Worm (Caenorhabditis elegans) whole organism, young adult: ENCODE measurements around the gene C51E3.6.

Source experiments
- B0261.1 ChIP-seq: sonication (generic microtip); optimal IDR thresholded peaks from 2 replicates; lab custom pipeline; 2016; ENCODE audit warnings: mild to moderate bottlenecking, missing genetic modification characterization, moderate library complexity, missing compliant biosample characterization
- B0336.3 ChIP-seq: fragments of 200-800 bp; sonication (Bioruptor generic); IDR thresholded peaks from 2 replicates; pipeline ENCODE4 v1.3.6; 2022; ENCODE audit warnings: missing genetic modification characterization, missing compliant biosample characterization
- C06A6.2 ChIP-seq: fragments of 200-800 bp; sonication (Bioruptor generic); conservative IDR thresholded peaks from 2 replicates; pipeline ENCODE4 v1.3.6; 2022; ENCODE audit warnings: missing genetic modification characterization, missing compliant biosample characterization
- C17E4.6 ChIP-seq: fragments of 200-800 bp; sonication (Bioruptor generic); IDR thresholded peaks from 2 replicates; pipeline ENCODE4 v1.3.6; 2022; ENCODE audit warnings: missing genetic modification reagents, missing genetic modification characterization, missing compliant biosample characterization
- D2030.7 ChIP-seq: fragments of 200-800 bp; sonication (Bioruptor generic); IDR thresholded peaks from 2 replicates; pipeline ENCODE4 v1.3.6; 2022; ENCODE audit warnings: missing genetic modification reagents, missing genetic modification characterization, missing compliant biosample characterization
- F33H1.4 ChIP-seq: fragments of 200-800 bp; sonication (Bioruptor generic); IDR thresholded peaks from 2 replicates; pipeline ENCODE4 v1.3.6; 2022; ENCODE audit warnings: missing genetic modification reagents, missing genetic modification characterization, missing compliant biosample characterization
- F37B4.10 ChIP-seq: fragments of 200-800 bp; sonication (Bioruptor generic); IDR thresholded peaks from 2 replicates; pipeline ENCODE4 v1.3.6; 2022; ENCODE audit warnings: missing genetic modification characterization, missing compliant biosample characterization
- F39B2.1 ChIP-seq: fragments of 200-800 bp; sonication (Bioruptor generic); IDR thresholded peaks from 2 replicates; pipeline ENCODE4 v1.3.6; 2022; ENCODE audit warnings: missing genetic modification reagents, missing genetic modification characterization, missing compliant biosample characterization
- F57C9.4 ChIP-seq: sonication (generic microtip); optimal IDR thresholded peaks from 2 replicates; lab custom pipeline; 2017; ENCODE audit warnings: mild to moderate bottlenecking, missing genetic modification characterization, missing compliant biosample characterization
- T26A5.8 ChIP-seq: sonication (generic microtip); optimal IDR thresholded peaks from 2 replicates; lab custom pipeline; 2016; ENCODE audit warnings: missing genetic modification characterization, missing compliant biosample characterization
- aptf-3 ChIP-seq: fragments of 200-800 bp; sonication (Bioruptor generic); IDR thresholded peaks from 2 replicates; pipeline ENCODE4 v1.3.6; 2022; ENCODE audit warnings: missing genetic modification characterization, missing compliant biosample characterization
- athp-1 ChIP-seq: sonication (generic microtip); optimal IDR thresholded peaks from 2 replicates; lab custom pipeline; 2017; ENCODE audit warnings: mild to moderate bottlenecking, missing genetic modification characterization, missing compliant biosample characterization
- attf-3 ChIP-seq: fragments of 200-800 bp; sonication (Bioruptor generic); conservative IDR thresholded peaks from 2 replicates; pipeline ENCODE4 v1.3.6; 2022; ENCODE audit warnings: missing genetic modification reagents, missing genetic modification characterization, missing compliant biosample characterization
- attf-5 ChIP-seq: fragments of 200-800 bp; sonication (Bioruptor generic); optimal IDR thresholded peaks from 2 replicates; lab custom pipeline; 2018; ENCODE audit warnings: mild to moderate bottlenecking, missing genetic modification characterization, missing compliant biosample characterization
- attf-6 ChIP-seq: fragments of 200-800 bp; sonication (Bioruptor generic); IDR thresholded peaks from 2 replicates; pipeline ENCODE4 v1.3.6; 2022; ENCODE audit warnings: missing genetic modification reagents, missing genetic modification characterization, missing compliant biosample characterization
- bed-1 ChIP-seq: fragments of 200-800 bp; sonication (Bioruptor generic); IDR thresholded peaks from 2 replicates; pipeline ENCODE4 v1.3.6; 2022; ENCODE audit warnings: missing genetic modification reagents, missing genetic modification characterization, missing compliant biosample characterization
- bed-2 ChIP-seq: fragments of 200-800 bp; sonication (Bioruptor generic); IDR thresholded peaks from 2 replicates; pipeline ENCODE4 v1.3.6; 2022; ENCODE audit warnings: missing genetic modification reagents, missing genetic modification characterization, missing compliant biosample characterization
- cebp-1 ChIP-seq, 2 experiments: fragments of 200-800 bp in 1 of 2; sonication (Bioruptor generic) in 1 of 2; sonication (generic microtip) in 1 of 2; IDR thresholded peaks in 1 of 2; optimal IDR thresholded peaks in 1 of 2; 2 replicates each; pipeline versions ENCODE4 v1.3.6 to Lab custom; 2017 to 2022; ENCODE audit warnings: missing compliant biosample characterization in 2 of 2, missing genetic modification characterization in 2 of 2, mild to moderate bottlenecking in 1 of 2, missing genetic modification reagents in 1 of 2, moderate library complexity in 1 of 2
- ceh-100 ChIP-seq: fragments of 200-800 bp; sonication (Bioruptor generic); IDR thresholded peaks from 2 replicates; pipeline ENCODE4 v1.3.6; 2022; ENCODE audit warnings: missing genetic modification reagents, missing genetic modification characterization, missing compliant biosample characterization
- ceh-79 ChIP-seq: sonication (generic microtip); optimal IDR thresholded peaks from 2 replicates; lab custom pipeline; 2017; ENCODE audit warnings: mild to moderate bottlenecking, missing genetic modification characterization, missing compliant biosample characterization
- chd-7 ChIP-seq: sonication (generic microtip); optimal IDR thresholded peaks from 2 replicates; lab custom pipeline; 2016; ENCODE audit warnings: mild to moderate bottlenecking, missing genetic modification characterization, moderate library complexity, missing compliant biosample characterization
- dpff-1 ChIP-seq: sonication (generic microtip); optimal IDR thresholded peaks from 2 replicates; lab custom pipeline; 2017; ENCODE audit warnings: mild to moderate bottlenecking, missing genetic modification characterization, missing compliant biosample characterization
- dpl-1 ChIP-seq: fragments of 150-350 bp; optimal IDR thresholded peaks from 2 replicates; lab custom pipeline; 2014; ENCODE audit warnings: missing biosample characterization, missing genetic modification reagents, missing genetic modification characterization
- egl-18 ChIP-seq: fragments of 200-800 bp; sonication (Bioruptor generic); IDR thresholded peaks from 2 replicates; pipeline ENCODE4 v1.3.6; 2022; ENCODE audit warnings: missing genetic modification reagents, missing genetic modification characterization, missing compliant biosample characterization
- egl-44 ChIP-seq: fragments of 200-800 bp; sonication (Bioruptor generic); IDR thresholded peaks from 2 replicates; pipeline ENCODE4 v1.3.6; 2022; ENCODE audit warnings: missing genetic modification reagents, missing genetic modification characterization, missing compliant biosample characterization
- egrh-3 ChIP-seq: fragments of 200-800 bp; sonication (Bioruptor generic); IDR thresholded peaks from 2 replicates; pipeline ENCODE4 v1.3.6; 2022; ENCODE audit warnings: missing genetic modification reagents, missing genetic modification characterization, missing compliant biosample characterization
- ekl-4 ChIP-seq: fragments of 200-800 bp; sonication (Bioruptor generic); IDR thresholded peaks from 2 replicates; pipeline ENCODE4 v1.3.6; 2022; ENCODE audit warnings: missing genetic modification reagents, missing genetic modification characterization, missing compliant biosample characterization
- ets-4 ChIP-seq: fragments of 200-800 bp; sonication (Bioruptor generic); optimal IDR thresholded peaks from 2 replicates; lab custom pipeline; 2018; ENCODE audit warnings: mild to moderate bottlenecking, missing genetic modification characterization, missing compliant biosample characterization
- hrde-1 ChIP-seq: sonication (generic microtip); optimal IDR thresholded peaks from 2 replicates; lab custom pipeline; 2016; ENCODE audit warnings: missing genetic modification characterization, mild to moderate bottlenecking, missing compliant biosample characterization, moderate library complexity, missing genotype, missing genetic modification reagents, borderline replicate concordance
- hsf-1 ChIP-seq: fragments of 200-800 bp; sonication (Bioruptor generic); IDR thresholded peaks from 2 replicates; pipeline ENCODE4 v1.3.6; 2022; ENCODE audit warnings: missing genetic modification reagents, missing genetic modification characterization, missing compliant biosample characterization
- let-526 ChIP-seq: fragments of 200-800 bp; sonication (Bioruptor generic); IDR thresholded peaks from 2 replicates; pipeline ENCODE4 v1.3.6; 2022; ENCODE audit warnings: missing genetic modification reagents, missing genetic modification characterization, missing compliant biosample characterization
- madf-6 ChIP-seq: fragments of 200-800 bp; sonication (Bioruptor generic); IDR thresholded peaks from 2 replicates; pipeline ENCODE4 v1.3.6; 2022; ENCODE audit warnings: missing genetic modification reagents, missing genetic modification characterization, missing compliant biosample characterization
- mxl-1 ChIP-seq: sonication (generic microtip); optimal IDR thresholded peaks from 2 replicates; lab custom pipeline; 2016; ENCODE audit warnings: missing genetic modification characterization, missing compliant biosample characterization
- nfya-2 ChIP-seq: fragments of 200-800 bp; sonication (Bioruptor generic); IDR thresholded peaks from 2 replicates; pipeline ENCODE4 v1.3.6; 2022; ENCODE audit warnings: missing genetic modification reagents, missing genetic modification characterization, missing compliant biosample characterization
- nhr-80 ChIP-seq: sonication (generic microtip); optimal IDR thresholded peaks from 2 replicates; lab custom pipeline; 2016; ENCODE audit warnings: missing genetic modification characterization, missing compliant biosample characterization
- pbrm-1 ChIP-seq: fragments of 200-800 bp; sonication (Bioruptor generic); IDR thresholded peaks from 2 replicates; pipeline ENCODE4 v1.3.6; 2022; ENCODE audit warnings: missing genetic modification reagents, missing genetic modification characterization, missing compliant biosample characterization
- rec-8 ChIP-seq, 2 experiments: sonication (generic microtip); optimal IDR thresholded peaks; 2 replicates each; lab custom pipeline; 2016; ENCODE audit warnings: mild to moderate bottlenecking in 2 of 2, missing genetic modification characterization in 2 of 2, missing genetic modification reagents in 2 of 2, missing genotype in 2 of 2, missing biosample characterization in 1 of 2, missing compliant biosample characterization in 1 of 2, moderate library complexity in 1 of 2
- repo-1 ChIP-seq: sonication (generic microtip); optimal IDR thresholded peaks from 2 replicates; lab custom pipeline; 2017; ENCODE audit warnings: mild to moderate bottlenecking, missing genetic modification characterization, missing compliant biosample characterization
- rpc-1 ChIP-seq, 2 experiments: fragments of 150-350 bp in 1 of 2; sonication (generic microtip) in 1 of 2; optimal IDR thresholded peaks; 2 replicates each; lab custom pipeline; 2014 to 2018; ENCODE audit warnings: missing biosample characterization in 1 of 2, missing genetic modification characterization in 1 of 2, missing genetic modification reagents in 1 of 2, missing genotype in 1 of 2
- somi-1 ChIP-seq: fragments of 200-800 bp; sonication (Bioruptor generic); optimal IDR thresholded peaks from 2 replicates; lab custom pipeline; 2018; ENCODE audit warnings: mild to moderate bottlenecking, missing genetic modification characterization, missing compliant biosample characterization
- tbp1 ChIP-seq: fragments of 200-800 bp; sonication (Bioruptor generic); optimal IDR thresholded peaks from 2 replicates; lab custom pipeline; 2018; ENCODE audit warnings: mild to moderate bottlenecking, missing genetic modification characterization, missing compliant biosample characterization
- tlf-1 ChIP-seq: fragments of 200-800 bp; sonication (Bioruptor generic); optimal IDR thresholded peaks from 2 replicates; lab custom pipeline; 2018; ENCODE audit warnings: mild to moderate bottlenecking, missing genetic modification characterization, missing compliant biosample characterization
- ztf-18 ChIP-seq: sonication (generic microtip); optimal IDR thresholded peaks from 2 replicates; lab custom pipeline; 2016; ENCODE audit warnings: missing genotype, mild to moderate bottlenecking, missing genetic modification characterization, missing compliant biosample characterization
- ztf-28 ChIP-seq: fragments of 200-800 bp; sonication (Bioruptor generic); IDR thresholded peaks from 2 replicates; pipeline ENCODE4 v1.3.6; 2022; ENCODE audit warnings: missing genetic modification reagents, missing genetic modification characterization, missing compliant biosample characterization
- ztf-3 ChIP-seq: fragments of 200-800 bp; sonication (Bioruptor generic); optimal IDR thresholded peaks from 2 replicates; lab custom pipeline; 2018; ENCODE audit warnings: mild to moderate bottlenecking, missing genetic modification characterization, missing compliant biosample characterization

C51E3.6 gene

ce11 chrV:10206502-10206901 lies 40.2 kb upstream of the C51E3.6 start, which contains the start of gene rpc-25:
Gene rpc-25, minus strand, starts transcription at chrV:10206602.
- TF ChIP-seq hrde-1 (tag; lab: Kevin White, UChicago) (peak; percentile 19), madf-6 (GFP tag; lab: Robert Waterston, UW) (0 out of 2 replicates have a peak, but pooled peaks have one; percentile 24), ztf-18 (no peak)

ce11 chrV:10205483-10205882 lies 39.2 kb upstream of the C51E3.6 start, which contains the start of gene ZK856.16:
Gene ZK856.16, minus strand, starts transcription at chrV:10205583.
- TF ChIP-seq T26A5.8 (tag; lab: Kevin White, UChicago) = no peak
- TF ChIP-seq B0261.1 = no peak
- no peak for TF ChIP-seq ztf-28
- TF ChIP-seq ztf-18 = no peak
- TF ChIP-seq mxl-1 = no peak
- no peak for TF ChIP-seq rpc-1 (optimal IDR thresholded peaks at IDR 0.05; lab: Kevin White, UChicago)
- TF ChIP-seq rpc-1 (tag; optimal IDR thresholded peaks at IDR 0.05; lab: Kevin White, UChicago) = no peak
- TF ChIP-seq C06A6.2 (GFP tag; lab: Robert Waterston, UW) = no peak
- no peak for TF ChIP-seq attf-6
- TF ChIP-seq pbrm-1 (GFP tag; lab: Robert Waterston, UW) = no peak
- no peak for TF ChIP-seq D2030.7 (GFP tag; lab: Robert Waterston, UW)
- no peak for TF ChIP-seq F37B4.10 (GFP tag; lab: Robert Waterston, UW)
- TF ChIP-seq ekl-4 = no peak
- no peak for TF ChIP-seq athp-1

DNA sequence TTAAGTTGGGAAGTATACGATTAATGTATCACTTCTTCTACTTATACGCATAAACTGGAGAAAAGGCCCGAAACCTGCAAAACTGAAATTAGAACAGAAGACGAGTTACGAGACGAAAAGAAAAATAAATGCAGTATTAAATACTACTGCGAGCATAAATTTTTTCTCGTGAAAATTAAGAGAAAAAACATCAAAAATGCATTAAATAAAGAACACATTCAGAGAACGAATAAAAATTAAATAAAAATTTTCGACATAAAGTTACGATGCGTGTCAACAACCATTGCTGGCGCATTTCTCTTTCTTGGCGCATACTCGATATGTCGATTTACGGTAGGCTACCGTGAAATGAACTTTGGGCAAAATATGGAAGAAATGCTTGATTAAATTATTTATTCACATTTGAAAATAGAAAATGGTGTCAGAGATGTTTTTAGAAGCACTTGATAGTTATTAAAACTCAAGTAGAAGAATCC lies 38.6 kb upstream of the C51E3.6 start, which contains the start of the genes ZK856.19 and ZK856.11:
Gene ZK856.19 (minus strand): TSS at position 51 of the 476 bp plus-strand sequence.
Gene ZK856.11 (minus strand): TSS at position 76 of the 476 bp plus-strand sequence.
- TF ChIP-seq madf-6 (GFP tag; lab: Robert Waterston, UW) = peak; percentile 24; the same call in 1 of the 2 replicates
- no peak for TF ChIP-seq egrh-3 (GFP tag; lab: Robert Waterston, UW)
- no peak for TF ChIP-seq dpl-1 (GFP tag; lab: Kevin White, UChicago)
- TF ChIP-seq hrde-1 (tag; lab: Kevin White, UChicago) = peak; percentile 0
- TF ChIP-seq ztf-3 (GFP tag; lab: Kevin White, UChicago) = no peak
- TF ChIP-seq ets-4 (GFP tag; lab: Kevin White, UChicago) = no peak
- TF ChIP-seq nhr-80 (tag; lab: Kevin White, UChicago) = peak; percentile 11
- TF ChIP-seq F39B2.1 (GFP tag; lab: Robert Waterston, UW) = no peak
- TF ChIP-seq aptf-3 = no peak
- no peak for TF ChIP-seq rpc-1 (optimal IDR thresholded peaks at IDR 0.05; lab: Kevin White, UChicago)
- TF ChIP-seq rpc-1 (tag; optimal IDR thresholded peaks at IDR 0.05; lab: Kevin White, UChicago) = no peak
- peak; percentile 44 for TF ChIP-seq tbp1 (GFP tag; lab: Kevin White, UChicago)
- no peak for TF ChIP-seq chd-7 (tag; lab: Kevin White, UChicago)
- TF ChIP-seq B0336.3 (GFP tag; lab: Robert Waterston, UW) = 0 out of 2 replicates have a peak, but pooled peaks have one; percentile 49
- no peak for TF ChIP-seq rec-8 (tag; optimal IDR thresholded peaks at IDR 0.05; lab: Kevin White, UChicago)
- TF ChIP-seq attf-5 (GFP tag; lab: Kevin White, UChicago) = no peak
- no peak for TF ChIP-seq ceh-100
- no peak for TF ChIP-seq ceh-79 (tag; lab: Kevin White, UChicago)
- TF ChIP-seq let-526 (GFP tag; lab: Robert Waterston, UW) = no peak
- TF ChIP-seq bed-1 = no peak
- TF ChIP-seq F57C9.4 (tag; lab: Kevin White, UChicago) = no peak
- no peak for TF ChIP-seq F33H1.4 (GFP tag; lab: Robert Waterston, UW)
- TF ChIP-seq nfya-2 (GFP tag; lab: Robert Waterston, UW) = no peak
- TF ChIP-seq C17E4.6 = no peak
- TF ChIP-seq attf-3 (GFP tag; lab: Robert Waterston, UW) = no peak
- TF ChIP-seq egl-44 (GFP tag; lab: Robert Waterston, UW) = no peak
- no peak for TF ChIP-seq dpff-1 (tag; lab: Kevin White, UChicago)
- TF ChIP-seq somi-1 = no peak
- no peak for TF ChIP-seq tlf-1 (GFP tag; lab: Kevin White, UChicago)
- TF ChIP-seq egl-18 = no peak
- 0 out of 2 replicates have a peak, but pooled peaks have one; percentile 18 for TF ChIP-seq hsf-1 (GFP tag; lab: Robert Waterston, UW)
- no peak for TF ChIP-seq repo-1 (tag; lab: Kevin White, UChicago)
- no peak for TF ChIP-seq cebp-1 (GFP tag; IDR thresholded peaks at IDR 0.05; lab: Robert Waterston, UW)
- peak; percentile 54 for TF ChIP-seq cebp-1 (tag; optimal IDR thresholded peaks at IDR 0.05; lab: Kevin White, UChicago)
- no peak for TF ChIP-seq bed-2 (GFP tag; lab: Robert Waterston, UW)
